Worm (Caenorhabditis elegans) whole organism, L2 larva: ENCODE results near the gene appg-2.

Experiments
- C34F6.9 ChIP-seq: fragments of 150-350 bp; optimal IDR thresholded peaks from 2 replicates; lab custom pipeline; 2014; ENCODE audit warnings: missing biosample characterization, missing genetic modification characterization
- F13H6.1 ChIP-seq: sonication (generic microtip); optimal IDR thresholded peaks from 2 replicates; lab custom pipeline; 2016; ENCODE audit warnings: missing genetic modification characterization, missing compliant biosample characterization
- Y55F3AM.14 ChIP-seq: fragments of 200-800 bp; sonication (Bioruptor generic); optimal IDR thresholded peaks from 2 replicates; lab custom pipeline; 2018; ENCODE audit warnings: mild to moderate bottlenecking, missing genetic modification characterization, missing compliant biosample characterization
- alr-1 ChIP-seq: fragments of 150-350 bp; optimal IDR thresholded peaks from 2 replicates; lab custom pipeline; 2014; ENCODE audit warnings: missing biosample characterization, missing genetic modification characterization
- aly-2 ChIP-seq: fragments of 150-350 bp; optimal IDR thresholded peaks from 2 replicates; lab custom pipeline; 2014; ENCODE audit warnings: missing biosample characterization, missing genetic modification characterization
- blmp-1 ChIP-seq: sonication (generic microtip); optimal IDR thresholded peaks from 2 replicates; lab custom pipeline; 2017; ENCODE audit warnings: missing genetic modification characterization, mild to moderate bottlenecking, missing compliant biosample characterization, antibody characterized with exemption, moderate library complexity; ENCODE audit not compliant: insufficient read depth
- ceh-82 ChIP-seq: fragments of 150-350 bp; optimal IDR thresholded peaks from 2 replicates; lab custom pipeline; 2014; ENCODE audit warnings: missing biosample characterization, missing genetic modification characterization
- crh-2 ChIP-seq: sonication (generic microtip); optimal IDR thresholded peaks from 2 replicates; lab custom pipeline; 2017; ENCODE audit warnings: missing biosample characterization, missing genetic modification characterization
- dmd-4 ChIP-seq: sonication (generic microtip); optimal IDR thresholded peaks from 2 replicates; lab custom pipeline; 2017; ENCODE audit warnings: missing biosample characterization, missing genetic modification characterization
- egl-27 ChIP-seq: sonication (generic microtip); optimal IDR thresholded peaks from 3 replicates; lab custom pipeline; 2017; ENCODE audit warnings: missing biosample characterization, missing genetic modification reagents, missing genetic modification characterization
- elt-1 ChIP-seq: fragments of 150-350 bp; optimal IDR thresholded peaks from 2 replicates; lab custom pipeline; 2014; ENCODE audit warnings: missing biosample characterization, missing genetic modification characterization
- fos-1 ChIP-seq: fragments of 150-350 bp; optimal IDR thresholded peaks from 2 replicates; lab custom pipeline; 2014; ENCODE audit warnings: missing biosample characterization, missing genetic modification characterization
- lin-11 ChIP-seq: fragments of 150-350 bp; sonication (generic microtip); optimal IDR thresholded peaks from 2 replicates; lab custom pipeline; 2014; ENCODE audit warnings: missing biosample characterization, missing genetic modification characterization, inconsistent platforms, mixed read lengths
- lin-13 ChIP-seq: fragments of 150-350 bp; optimal IDR thresholded peaks from 2 replicates; lab custom pipeline; 2014; ENCODE audit warnings: missing biosample characterization, missing genetic modification reagents, missing genetic modification characterization
- lin-39 ChIP-seq: fragments of 150-350 bp; optimal IDR thresholded peaks from 2 replicates; lab custom pipeline; 2014; ENCODE audit warnings: missing biosample characterization, missing genetic modification reagents, missing genetic modification characterization
- lsy-2 ChIP-seq, 2 experiments: fragments of 150-350 bp in 1 of 2; sonication (generic microtip) in 1 of 2; optimal IDR thresholded peaks; 2 replicates each; lab custom pipeline; 2014 to 2017; ENCODE audit warnings: missing biosample characterization in 2 of 2, missing genetic modification characterization in 2 of 2
- mab-5 ChIP-seq: fragments of 150-350 bp; optimal IDR thresholded peaks from 2 replicates; lab custom pipeline; 2014; ENCODE audit warnings: missing biosample characterization, missing genetic modification characterization
- mdl-1 ChIP-seq, 2 experiments: fragments of 150-350 bp in 1 of 2; sonication (generic microtip) in 1 of 2; optimal IDR thresholded peaks; 2 replicates each; lab custom pipeline; 2017; ENCODE audit warnings: missing biosample characterization in 2 of 2, missing genetic modification characterization in 2 of 2
- nhr-10 ChIP-seq: sonication (generic microtip); optimal IDR thresholded peaks from 2 replicates; lab custom pipeline; 2017; ENCODE audit warnings: missing biosample characterization, missing genetic modification characterization
- nhr-11 ChIP-seq: fragments of 150-350 bp; optimal IDR thresholded peaks from 2 replicates; lab custom pipeline; 2014; ENCODE audit warnings: missing biosample characterization, missing genetic modification characterization
- nhr-129 ChIP-seq: fragments of 150-350 bp; optimal IDR thresholded peaks from 2 replicates; lab custom pipeline; 2014; ENCODE audit warnings: missing biosample characterization, missing genetic modification characterization
- nhr-21 ChIP-seq: fragments of 150-350 bp; optimal IDR thresholded peaks from 2 replicates; lab custom pipeline; 2014; ENCODE audit warnings: missing biosample characterization, missing genetic modification characterization
- nhr-23 ChIP-seq: fragments of 150-350 bp; optimal IDR thresholded peaks from 2 replicates; lab custom pipeline; 2014; ENCODE audit warnings: missing biosample characterization, missing genetic modification reagents, missing genetic modification characterization
- nhr-237 ChIP-seq: fragments of 150-350 bp; optimal IDR thresholded peaks from 2 replicates; lab custom pipeline; 2014; ENCODE audit warnings: missing biosample characterization, missing genetic modification characterization
- nhr-25 ChIP-seq: fragments of 150-350 bp; sonication (generic microtip); optimal IDR thresholded peaks from 3 replicates; lab custom pipeline; 2014; ENCODE audit warnings: missing biosample characterization, missing genetic modification characterization
- peb-1 ChIP-seq: fragments of 150-350 bp; optimal IDR thresholded peaks from 2 replicates; lab custom pipeline; 2014; ENCODE audit warnings: missing biosample characterization, missing genetic modification characterization
- sem-4 ChIP-seq: fragments of 150-350 bp; optimal IDR thresholded peaks from 2 replicates; lab custom pipeline; 2014; ENCODE audit warnings: missing biosample characterization, missing genetic modification reagents, missing genetic modification characterization
- sma-3 ChIP-seq: sonication (generic microtip); optimal IDR thresholded peaks from 2 replicates; lab custom pipeline; 2016; ENCODE audit warnings: missing genetic modification reagents, missing genetic modification characterization, missing compliant biosample characterization
- sma-9 ChIP-seq, 2 experiments: fragments of 150-350 bp in 1 of 2; sonication (generic microtip) in 1 of 2; optimal IDR thresholded peaks; 2 replicates each; lab custom pipeline; 2014 to 2016; ENCODE audit warnings: missing genetic modification characterization in 2 of 2, mild to moderate bottlenecking in 1 of 2, missing biosample characterization in 1 of 2, missing compliant biosample characterization in 1 of 2, missing genetic modification reagents in 1 of 2, moderate library complexity in 1 of 2
- unc-39 ChIP-seq: fragments of 150-350 bp; optimal IDR thresholded peaks from 2 replicates; lab custom pipeline; 2014; ENCODE audit warnings: missing biosample characterization, missing genetic modification characterization
- unc-55 ChIP-seq: fragments of 150-350 bp; sonication (generic microtip); optimal IDR thresholded peaks from 3 replicates; lab custom pipeline; 2014; ENCODE audit warnings: missing biosample characterization, missing genetic modification reagents, missing genetic modification characterization
- unc-62 ChIP-seq: fragments of 150-350 bp; optimal IDR thresholded peaks from 2 replicates; lab custom pipeline; 2014; ENCODE audit warnings: missing biosample characterization, missing genetic modification reagents, missing genetic modification characterization
- ztf-11 ChIP-seq: sonication (generic microtip); optimal IDR thresholded peaks from 2 replicates; lab custom pipeline; 2017; ENCODE audit warnings: missing biosample characterization, missing genetic modification characterization

Gene appg-2

ce11 chrII:8800830-8801229, at the start of gene appg-2:
Gene appg-2, plus strand, starts transcription at chrII:8801130.
- TF ChIP-seq nhr-25 (tag; lab: Kevin White, UChicago) (no peak), ceh-82 (tag; lab: Kevin White, UChicago) (no peak), mdl-1 (tag; optimal IDR thresholded peaks at IDR 0.05; lab: Kevin White, UChicago) (no peak), unc-62 (GFP tag; lab: Kevin White, UChicago) (no peak), nhr-23 (tag; lab: Kevin White, UChicago) (no peak), lin-11 (no peak), lin-39 (tag; lab: Kevin White, UChicago) (no peak), sma-3 (GFP tag; lab: Kevin White, UChicago) (no peak), lin-13 (GFP tag; lab: Kevin White, UChicago) (no peak), F13H6.1 (no peak), nhr-129 (tag; lab: Kevin White, UChicago) (no peak), fos-1 (tag; lab: Kevin White, UChicago) (no peak), nhr-10 (tag; lab: Kevin White, UChicago) (no peak), egl-27 (tag; lab: Kevin White, UChicago) (no peak)

ce11 chrII:8751686-8752085, 49.2 kb upstream of the appg-2 start, which contains the start of gene atf-2:
Gene atf-2, plus strand, starts transcription at chrII:8751986.
- TF ChIP-seq sma-9 (GFP tag; optimal IDR thresholded peaks at IDR 0.05; lab: Kevin White, UChicago), result no peak
- no peak for TF ChIP-seq sma-9 (tag; optimal IDR thresholded peaks at IDR 0.05; lab: Kevin White, UChicago)
- no peak for TF ChIP-seq sem-4 (tag; lab: Kevin White, UChicago)
- no peak for TF ChIP-seq nhr-237
- TF ChIP-seq mab-5 (tag; lab: Kevin White, UChicago), result no peak
- TF ChIP-seq nhr-25 (tag; lab: Kevin White, UChicago), result no peak
- no peak for TF ChIP-seq peb-1
- TF ChIP-seq unc-55 (GFP tag; lab: Kevin White, UChicago), result no peak
- no peak for TF ChIP-seq lin-13 (GFP tag; lab: Kevin White, UChicago)
- no peak for TF ChIP-seq dmd-4 (tag; lab: Kevin White, UChicago)
- no peak for TF ChIP-seq lin-39 (tag; lab: Kevin White, UChicago)
- TF ChIP-seq aly-2 (tag; lab: Kevin White, UChicago), result no peak
- TF ChIP-seq, all 48 proteins: peak for 0

- TF ChIP-seq lin-13 (GFP tag; lab: Kevin White, UChicago), result no peak
- TF ChIP-seq nhr-237, result no peak
- TF ChIP-seq egl-27 (tag; lab: Kevin White, UChicago), result no peak
These were observed 45.7 kb upstream of the appg-2 start, which contains the start of gene K08F8.7 for ce11 chrII:8755270-8755669. Gene K08F8.7, minus strand, starts transcription at chrII:8755370.

ce11 chrII:8759493-8759892, 41.4 kb upstream of the appg-2 start, which contains the start of gene fut-1:
Gene fut-1, minus strand, starts transcription at chrII:8759593.
- TF ChIP-seq nhr-21 (tag; lab: Kevin White, UChicago), result no peak
- TF ChIP-seq lsy-2 (tag; optimal IDR thresholded peaks at IDR 0.05; lab: Kevin White, UChicago), result no peak
- TF ChIP-seq blmp-1 (tag; lab: Kevin White, UChicago), result no peak
- TF ChIP-seq crh-2 (tag; lab: Kevin White, UChicago), result no peak
- no peak for TF ChIP-seq unc-62 (GFP tag; lab: Kevin White, UChicago)
- no peak for TF ChIP-seq alr-1
- no peak for TF ChIP-seq F13H6.1
- no peak for TF ChIP-seq nhr-10 (tag; lab: Kevin White, UChicago)
- no peak for TF ChIP-seq egl-27 (tag; lab: Kevin White, UChicago)
- TF ChIP-seq lin-39 (tag; lab: Kevin White, UChicago), result no peak
- no peak for TF ChIP-seq Y55F3AM.14 (GFP tag; lab: Kevin White, UChicago)
- TF ChIP-seq unc-39 (tag; lab: Kevin White, UChicago), result no peak
- TF ChIP-seq elt-1 (tag; lab: Kevin White, UChicago), result no peak
- TF ChIP-seq mdl-1 (tag; optimal IDR thresholded peaks at IDR 0.05; lab: Kevin White, UChicago), result no peak
- no peak for TF ChIP-seq nhr-11 (tag; lab: Kevin White, UChicago)
- TF ChIP-seq ztf-11 (tag; lab: Kevin White, UChicago), result no peak
- no peak for TF ChIP-seq C34F6.9 (tag; lab: Kevin White, UChicago)
- TF ChIP-seq lin-13 (GFP tag; lab: Kevin White, UChicago), result no peak
- no peak for TF ChIP-seq sem-4 (tag; lab: Kevin White, UChicago)
